Worm (Caenorhabditis elegans) whole organism, L4 larva: Measurements from ENCODE around the gene gpx-4.
A peak's percentile ranks its signal among the peaks of the same experiment; 100 is the strongest.

Experiments used
- F37D6.2 ChIP-seq: sonication (generic microtip); optimal IDR thresholded peaks from 2 replicates; lab custom pipeline; 2016; ENCODE audit warnings: mild to moderate bottlenecking, missing genetic modification characterization, missing compliant biosample characterization
- F49E8.2 ChIP-seq: sonication (generic microtip); optimal IDR thresholded peaks from 2 replicates; lab custom pipeline; 2016; ENCODE audit warnings: missing compliant biosample characterization, mild to moderate bottlenecking, missing genetic modification characterization, borderline replicate concordance
- Y48G9A.11 ChIP-seq: fragments of 200-800 bp; sonication (Bioruptor generic); IDR thresholded peaks from 2 replicates; pipeline ENCODE4 v1.3.6; 2022; ENCODE audit warnings: missing genetic modification reagents, missing genetic modification characterization, missing compliant biosample characterization
- aha-1 ChIP-seq: fragments of 150-350 bp; peaks from one replicate; lab custom pipeline; 2014; ENCODE audit warnings: missing biosample characterization, missing genetic modification characterization
- arid-1 ChIP-seq: fragments of 200-800 bp; sonication (Bioruptor generic); conservative IDR thresholded peaks from 2 replicates; pipeline ENCODE4 v1.3.6; 2022; ENCODE audit warnings: missing genetic modification reagents, missing genetic modification characterization, missing compliant biosample characterization
- attf-4 ChIP-seq: sonication (generic microtip); optimal IDR thresholded peaks from 3 replicates; lab custom pipeline; 2017; ENCODE audit warnings: missing biosample characterization, missing genetic modification characterization
- ceh-20 ChIP-seq: fragments of 200-800 bp; sonication (Bioruptor generic); IDR thresholded peaks from 2 replicates; pipeline ENCODE4 v1.3.6; 2022; ENCODE audit warnings: missing genetic modification reagents, missing genetic modification characterization, missing compliant biosample characterization
- ceh-32 ChIP-seq: sonication (generic microtip); optimal IDR thresholded peaks from 2 replicates; lab custom pipeline; 2016; ENCODE audit warnings: mild to moderate bottlenecking, missing genetic modification characterization, missing compliant biosample characterization; ENCODE audit not compliant: poor library complexity
- ceh-62 ChIP-seq: sonication (generic microtip); optimal IDR thresholded peaks from 2 replicates; lab custom pipeline; 2017; ENCODE audit warnings: missing biosample characterization, missing genetic modification characterization
- ceh-82 ChIP-seq: sonication (generic microtip); optimal IDR thresholded peaks from 2 replicates; lab custom pipeline; 2017; ENCODE audit warnings: missing biosample characterization, missing genetic modification characterization
- ces-1 ChIP-seq: fragments of 150-350 bp; sonication (generic microtip); optimal IDR thresholded peaks from 4 replicates; lab custom pipeline; 2014; ENCODE audit warnings: missing biosample characterization, missing genetic modification reagents, missing genetic modification characterization
- cey-2 ChIP-seq: sonication (generic microtip); optimal IDR thresholded peaks from 3 replicates; lab custom pipeline; 2017; ENCODE audit warnings: missing genetic modification characterization, mild to moderate bottlenecking, missing compliant biosample characterization, antibody characterized with exemption, borderline replicate concordance; ENCODE audit not compliant: insufficient read depth
- daf-16 ChIP-seq, 3 experiments: sonication (generic microtip); optimal IDR thresholded peaks; 2 replicates each; lab custom pipeline; 2016 to 2017; ENCODE audit warnings: missing genetic modification characterization in 3 of 3, missing genetic modification reagents in 3 of 3, mild to moderate bottlenecking in 2 of 3, missing compliant biosample characterization in 2 of 3, missing biosample characterization in 1 of 3, moderate library complexity in 1 of 3
- daf-19 ChIP-seq: fragments of 200-800 bp; sonication (Bioruptor generic); conservative IDR thresholded peaks from 2 replicates; pipeline ENCODE4 v1.3.6; 2022; ENCODE audit warnings: missing genetic modification characterization, missing compliant biosample characterization
- daf-8 ChIP-seq: fragments of 200-800 bp; sonication (Bioruptor generic); IDR thresholded peaks from 2 replicates; pipeline ENCODE4 v1.3.6; 2022; ENCODE audit warnings: missing genetic modification characterization, missing compliant biosample characterization
- dmd-9 ChIP-seq: fragments of 200-800 bp; sonication (Bioruptor generic); IDR thresholded peaks from 2 replicates; pipeline ENCODE4 v1.3.6; 2022; ENCODE audit warnings: missing genetic modification reagents, missing genetic modification characterization, missing compliant biosample characterization
- duxl-1 ChIP-seq: sonication (generic microtip); optimal IDR thresholded peaks from 2 replicates; lab custom pipeline; 2016; ENCODE audit warnings: mild to moderate bottlenecking, missing genetic modification characterization, moderate library complexity, missing compliant biosample characterization; ENCODE audit not compliant: poor library complexity
- egl-27 ChIP-seq: sonication (generic microtip); optimal IDR thresholded peaks from 3 replicates; lab custom pipeline; 2017; ENCODE audit warnings: missing biosample characterization, missing genetic modification reagents, missing genetic modification characterization
- egl-43 ChIP-seq: fragments of 200-800 bp; sonication (Bioruptor generic); IDR thresholded peaks from 2 replicates; pipeline ENCODE4 v1.3.6; 2022; ENCODE audit warnings: missing genetic modification reagents, missing genetic modification characterization, missing compliant biosample characterization
- gei-8 ChIP-seq: fragments of 200-800 bp; sonication (Bioruptor generic); optimal IDR thresholded peaks from 2 replicates; lab custom pipeline; 2018; ENCODE audit warnings: mild to moderate bottlenecking, missing genetic modification characterization, missing compliant biosample characterization
- hif-1 ChIP-seq, 2 experiments: sonication (generic microtip); optimal IDR thresholded peaks; 2 replicates each; lab custom pipeline; 2016 to 2017; ENCODE audit warnings: missing compliant biosample characterization in 2 of 2, missing genetic modification characterization in 2 of 2, missing genetic modification reagents in 2 of 2, missing genotype in 2 of 2, mild to moderate bottlenecking in 1 of 2
- hlh-11 ChIP-seq: fragments of 200-800 bp; sonication (Bioruptor generic); optimal IDR thresholded peaks from 2 replicates; lab custom pipeline; 2018; ENCODE audit warnings: mild to moderate bottlenecking, missing genetic modification characterization, missing compliant biosample characterization
- hlh-30 ChIP-seq: sonication (generic microtip); optimal IDR thresholded peaks from 2 replicates; lab custom pipeline; 2017; ENCODE audit warnings: antibody characterized with exemption, mild to moderate bottlenecking, missing genetic modification characterization, missing compliant biosample characterization; ENCODE audit not compliant: insufficient read depth
- hmg-1.1 ChIP-seq: fragments of 200-800 bp; sonication (Bioruptor generic); IDR thresholded peaks from 2 replicates; pipeline ENCODE4 v1.3.6; 2022; ENCODE audit warnings: missing genetic modification reagents, missing genetic modification characterization, missing compliant biosample characterization
- jun-1 ChIP-seq: fragments of 150-350 bp; optimal IDR thresholded peaks from 2 replicates; lab custom pipeline; 2014; ENCODE audit warnings: missing biosample characterization, missing genetic modification reagents, missing genetic modification characterization
- lim-7 ChIP-seq: fragments of 200-800 bp; sonication (Bioruptor generic); IDR thresholded peaks from 2 replicates; pipeline ENCODE4 v1.3.6; 2022; ENCODE audit warnings: missing genetic modification characterization, missing compliant biosample characterization
- lin-13 ChIP-seq: fragments of 150-350 bp; optimal IDR thresholded peaks from 2 replicates; lab custom pipeline; 2014; ENCODE audit warnings: missing biosample characterization, missing genetic modification reagents, missing genetic modification characterization
- lin-15B ChIP-seq: fragments of 150-350 bp; sonication (generic microtip); optimal IDR thresholded peaks from 3 replicates; lab custom pipeline; 2014; ENCODE audit warnings: missing biosample characterization, missing genetic modification characterization
- lin-38 ChIP-seq: fragments of 200-800 bp; sonication (Bioruptor generic); IDR thresholded peaks from 2 replicates; pipeline ENCODE4 v1.3.6; 2022; ENCODE audit warnings: missing genetic modification reagents, missing genetic modification characterization, missing compliant biosample characterization
- lin-39 ChIP-seq: fragments of 150-350 bp; optimal IDR thresholded peaks from 2 replicates; lab custom pipeline; 2014; ENCODE audit warnings: missing biosample characterization, missing genetic modification reagents, missing genetic modification characterization
- lsy-2 ChIP-seq, 2 experiments: fragments of 150-350 bp in 1 of 2; sonication (generic microtip) in 1 of 2; optimal IDR thresholded peaks; 2 replicates each; lab custom pipeline; 2014 to 2017; ENCODE audit warnings: missing biosample characterization in 2 of 2, missing genetic modification characterization in 2 of 2
- mdl-1 ChIP-seq, 2 experiments: fragments of 150-350 bp in 1 of 2; sonication (generic microtip) in 1 of 2; optimal IDR thresholded peaks; 2 replicates each; lab custom pipeline; 2014 to 2017; ENCODE audit warnings: missing biosample characterization in 2 of 2, missing genetic modification characterization in 2 of 2
- mdt-29 ChIP-seq: fragments of 200-800 bp; sonication (Bioruptor generic); IDR thresholded peaks from 2 replicates; pipeline ENCODE4 v1.3.6; 2022; ENCODE audit warnings: missing genetic modification reagents, missing genetic modification characterization, missing compliant biosample characterization
- mep-1 ChIP-seq: fragments of 150-350 bp; sonication (generic microtip); optimal IDR thresholded peaks from 3 replicates; lab custom pipeline; 2014; ENCODE audit warnings: missing biosample characterization, missing genetic modification characterization
- mes-2 ChIP-seq: sonication (generic microtip); optimal IDR thresholded peaks from 2 replicates; lab custom pipeline; 2016; ENCODE audit warnings: missing genotype, mild to moderate bottlenecking, missing genetic modification characterization, missing compliant biosample characterization; ENCODE audit not compliant: poor library complexity, severe bottlenecking
- mxl-2 ChIP-seq: fragments of 200-800 bp; sonication (Bioruptor generic); conservative IDR thresholded peaks from 2 replicates; pipeline ENCODE4 v1.3.6; 2022; ENCODE audit warnings: missing genetic modification reagents, missing genetic modification characterization, missing compliant biosample characterization
- nhr-10 ChIP-seq: fragments of 150-350 bp; optimal IDR thresholded peaks from 2 replicates; lab custom pipeline; 2014; ENCODE audit warnings: missing biosample characterization, missing genetic modification characterization
- nhr-11 ChIP-seq: fragments of 150-350 bp; optimal IDR thresholded peaks from 2 replicates; lab custom pipeline; 2014; ENCODE audit warnings: missing biosample characterization, missing genetic modification characterization
- nhr-76 ChIP-seq: fragments of 150-350 bp; optimal IDR thresholded peaks from 2 replicates; lab custom pipeline; 2014; ENCODE audit warnings: missing biosample characterization, missing genetic modification characterization
- nhr-77 ChIP-seq: fragments of 150-350 bp; optimal IDR thresholded peaks from 2 replicates; lab custom pipeline; 2014; ENCODE audit warnings: missing biosample characterization, missing genetic modification characterization
- pqm-1 ChIP-seq: sonication (generic microtip); optimal IDR thresholded peaks from 2 replicates; lab custom pipeline; 2017; ENCODE audit warnings: missing biosample characterization, missing genetic modification characterization
- saeg-2 ChIP-seq: fragments of 200-800 bp; sonication (Bioruptor generic); IDR thresholded peaks from 2 replicates; pipeline ENCODE4 v1.3.6; 2022; ENCODE audit warnings: missing genetic modification reagents, missing genetic modification characterization, missing compliant biosample characterization
- unc-130 ChIP-seq: sonication (generic microtip); optimal IDR thresholded peaks from 2 replicates; lab custom pipeline; 2016; ENCODE audit warnings: missing genetic modification reagents, missing genetic modification characterization, missing compliant biosample characterization
- unc-39 ChIP-seq: sonication (generic microtip); optimal IDR thresholded peaks from 2 replicates; lab custom pipeline; 2017; ENCODE audit warnings: missing biosample characterization, missing genetic modification characterization
- zip-11 ChIP-seq: fragments of 200-800 bp; sonication (Bioruptor generic); IDR thresholded peaks from 2 replicates; pipeline ENCODE4 v1.3.6; 2022; ENCODE audit warnings: missing genetic modification characterization, missing compliant biosample characterization
- zip-2 ChIP-seq: fragments of 150-350 bp; optimal IDR thresholded peaks from 2 replicates; lab custom pipeline; 2014; ENCODE audit warnings: missing biosample characterization, missing genetic modification characterization
- ztf-11 ChIP-seq: fragments of 150-350 bp; optimal IDR thresholded peaks from 2 replicates; lab custom pipeline; 2014; ENCODE audit warnings: missing biosample characterization, missing genetic modification characterization
- ztf-7 ChIP-seq: fragments of 150-350 bp; optimal IDR thresholded peaks from 2 replicates; lab custom pipeline; 2014; ENCODE audit warnings: missing biosample characterization, missing genetic modification characterization

The gpx-4 gene

ce11 chrIV:2666127-2666526 lies 8.7 kb downstream of the gpx-4 start (continued):
- no peak for TF ChIP-seq lin-39 (tag; lab: Kevin White, UChicago)
- peak in 1 of 2 experiments; percentile 28 for TF ChIP-seq lsy-2 (tag; optimal IDR thresholded peaks at IDR 0.05; lab: Kevin White, UChicago)
- peak; percentile 88 for TF ChIP-seq lin-38 (GFP tag; lab: Robert Waterston, UW)
- TF ChIP-seq mxl-2 (GFP tag; lab: Robert Waterston, UW), result no peak
- TF ChIP-seq ceh-32 (tag; lab: Kevin White, UChicago), result no peak
- no peak for TF ChIP-seq zip-2 (tag; lab: Kevin White, UChicago)
- TF ChIP-seq ceh-62 (tag; lab: Kevin White, UChicago), result no peak
- no peak for TF ChIP-seq arid-1
- TF ChIP-seq Y48G9A.11 (GFP tag; lab: Robert Waterston, UW), result no peak
- TF ChIP-seq gei-8, result no peak
- no peak for TF ChIP-seq daf-19 (GFP tag; lab: Robert Waterston, UW)

- TF ChIP-seq dmd-9 (no peak), hmg-1.1 (GFP tag; lab: Robert Waterston, UW) (0 out of 2 replicates have a peak, but pooled peaks have one; percentile 11), Y48G9A.11 (GFP tag; lab: Robert Waterston, UW) (peak; percentile 72), egl-27 (tag; lab: Kevin White, UChicago) (no peak), arid-1 (peak; percentile 78; the same call in 1 of the 2 replicates), mxl-2 (GFP tag; lab: Robert Waterston, UW) (no peak), ceh-20 (GFP tag; lab: Robert Waterston, UW) (0 out of 2 replicates have a peak, but pooled peaks have one; percentile 15), duxl-1 (tag; lab: Kevin White, UChicago) (peak; percentile 34), hlh-11 (tag; lab: Kevin White, UChicago) (peak; percentile 40), nhr-77 (tag; lab: Kevin White, UChicago) (no peak), cey-2 (tag; lab: Kevin White, UChicago) (no peak), mdl-1 (tag; optimal IDR thresholded peaks at IDR 0.05; lab: Kevin White, UChicago) (no peak), nhr-10 (tag; lab: Kevin White, UChicago) (no peak), ztf-11 (tag; lab: Kevin White, UChicago) (no peak), F49E8.2 (tag; lab: Kevin White, UChicago) (no peak), F37D6.2 (tag; lab: Kevin White, UChicago) (no peak), lim-7 (GFP tag; lab: Robert Waterston, UW) (peak; percentile 80), attf-4 (tag; lab: Kevin White, UChicago) (no peak), nhr-76 (tag; lab: Kevin White, UChicago) (no peak), nhr-11 (tag; lab: Kevin White, UChicago) (peak; percentile 2), unc-39 (tag; lab: Kevin White, UChicago) (no peak), hlh-30 (peak; percentile 4), mep-1 (tag; lab: Kevin White, UChicago) (no peak), lin-13 (no peak), daf-19 (GFP tag; lab: Robert Waterston, UW) (no peak), pqm-1 (no peak), zip-11 (no peak), jun-1 (tag; lab: Kevin White, UChicago) (no peak), ztf-7 (tag; lab: Kevin White, UChicago) (no peak), saeg-2 (GFP tag; lab: Robert Waterston, UW) (no peak), mes-2 (tag; lab: Kevin White, UChicago) (peak; percentile 58), aha-1 (no peak), lin-15B (tag; lab: Kevin White, UChicago) (no peak), mdt-29 (GFP tag; lab: Robert Waterston, UW) (no peak), hif-1 (tag; optimal IDR thresholded peaks at IDR 0.05; lab: Kevin White, UChicago) (no peak), ces-1 (no peak), daf-8 (GFP tag; lab: Robert Waterston, UW) (no peak), egl-43 (GFP tag; lab: Robert Waterston, UW) (peak; percentile 82), daf-16 (GFP tag; optimal IDR thresholded peaks at IDR 0.05; lab: Kevin White, UChicago) (peak; percentile 63 to 67), daf-16 (tag; optimal IDR thresholded peaks at IDR 0.05; lab: Kevin White, UChicago) (no peak), ceh-82 (tag; lab: Kevin White, UChicago) (no peak), unc-130 (GFP tag; lab: Kevin White, UChicago) (no peak), ceh-62 (tag; lab: Kevin White, UChicago) (no peak)
These were observed 9.3 kb downstream of the gpx-4 start for ce11 chrIV:2665388-2665978.
